Fruit fly (Drosophila melanogaster): ENCODE results near the gene mura.

Gene mura

DNA sequence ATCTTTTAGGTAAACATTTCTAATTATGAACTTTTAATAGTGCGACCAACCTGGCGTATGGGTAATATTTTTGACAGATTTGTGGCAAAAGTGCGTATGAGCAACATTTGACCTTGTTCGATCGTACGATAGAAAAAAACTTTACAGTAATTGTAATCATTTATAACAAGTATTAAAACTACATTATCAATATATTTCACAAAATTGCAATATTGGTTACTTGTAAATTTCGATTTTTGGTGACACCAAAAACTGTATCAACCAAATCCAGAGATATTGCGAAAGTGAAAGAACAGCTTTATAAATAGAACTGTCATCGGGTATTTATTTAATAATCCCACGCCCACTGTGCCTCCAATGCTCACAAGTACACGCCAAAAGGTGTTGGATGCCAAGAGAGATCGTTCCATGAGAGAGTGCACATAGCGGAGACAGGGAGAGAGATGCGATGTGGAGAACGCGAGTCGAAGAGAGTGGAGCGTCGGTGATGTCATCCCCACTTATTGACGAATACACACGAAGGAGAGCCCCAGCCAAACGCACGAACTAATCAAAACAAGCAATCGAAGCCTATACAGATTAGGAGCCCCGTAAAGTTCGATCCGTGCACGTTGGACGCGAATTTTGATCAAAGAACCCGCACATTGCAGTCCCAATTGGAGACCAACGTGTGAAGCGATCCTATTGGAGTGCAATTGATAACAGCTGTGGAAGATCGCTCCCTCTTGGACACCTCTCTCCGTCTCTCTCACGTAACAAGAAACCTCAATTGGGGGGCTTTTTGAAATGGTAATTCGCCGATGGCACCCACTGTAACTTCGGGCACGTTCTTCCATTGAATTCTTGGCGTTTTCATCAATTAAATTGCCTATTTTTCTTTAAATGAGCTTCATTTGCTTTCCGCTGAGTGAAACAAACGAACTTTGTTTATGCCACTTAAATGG lies 18.2 kb downstream of the mura start (continued):
- no peak; the same call in 3 of the 4 replicates for TF ChIP-seq Dll (GFP tag; IDR thresholded peaks at IDR 0.05; ENCODE audit: partially characterized antibody)
- peak; percentile 77 for TF ChIP-seq ara (GFP tag; IDR thresholded peaks at IDR 0.05)
- TF ChIP-seq corto (GFP tag; optimal IDR thresholded peaks at IDR 0.05), result peak; percentile 91
- TF ChIP-seq gfzf (GFP tag; optimal IDR thresholded peaks at IDR 0.05), result peak; percentile 7
- TF ChIP-seq Ptx1 (GFP tag; IDR thresholded peaks at IDR 0.05), result peak; percentile 94
- peak; percentile 92 for TF ChIP-seq CG12071 (GFP tag; optimal IDR thresholded peaks at IDR 0.05)
- TF ChIP-seq br (optimal IDR thresholded peaks at IDR 0.05), result no peak
- TF ChIP-seq Lpt (GFP tag; optimal IDR thresholded peaks at IDR 0.05), result no peak
- TF ChIP-seq Taf1 (GFP tag; IDR thresholded peaks at IDR 0.05), result peak; percentile 85
- TF ChIP-seq wek (GFP tag; optimal IDR thresholded peaks at IDR 0.05), result peak; percentile 62
- peak; percentile 85 for TF ChIP-seq CG2202 (tag; optimal IDR thresholded peaks at IDR 0.05)
- TF ChIP-seq D19A (tag; optimal IDR thresholded peaks at IDR 0.05), result peak; percentile 94
- peak; percentile 97 for TF ChIP-seq HHEX (GFP tag; optimal IDR thresholded peaks at IDR 0.05)
- TF ChIP-seq bab2 (GFP tag; optimal IDR thresholded peaks at IDR 0.05), result peak; percentile 88
- peak; percentile 86 for TF ChIP-seq HmgZ (tag; optimal IDR thresholded peaks at IDR 0.05)
- peak; percentile 92 for TF ChIP-seq tgo (GFP tag; IDR thresholded peaks at IDR 0.05)
- TF ChIP-seq CG12744 (GFP tag; optimal IDR thresholded peaks at IDR 0.05), result peak; percentile 88
- peak; percentile 86 for TF ChIP-seq CG11456 (GFP tag; IDR thresholded peaks at IDR 0.05)
- peak; percentile 98 for TF ChIP-seq nau (GFP tag; optimal IDR thresholded peaks at IDR 0.05)
- TF ChIP-seq CG1233 (GFP tag; optimal IDR thresholded peaks at IDR 0.05), result peak; percentile 96
- TF ChIP-seq dpn (GFP tag; optimal IDR thresholded peaks at IDR 0.05), result peak; percentile 94 to 95
- peak; percentile 70 for TF ChIP-seq ac (GFP tag; optimal IDR thresholded peaks at IDR 0.05)
- TF ChIP-seq ttk (GFP tag; IDR thresholded peaks at IDR 0.05), result peak; percentile 78
- TF ChIP-seq zfh2 (GFP tag; optimal IDR thresholded peaks at IDR 0.05), result peak; percentile 95
- TF ChIP-seq BEAF-32 (GFP tag; optimal IDR thresholded peaks at IDR 0.05), result peak; percentile 11
- peak; percentile 95 for TF ChIP-seq CG14710 (tag; optimal IDR thresholded peaks at IDR 0.05)
- peak; percentile 79; the same call in 2 of the 3 replicates for TF ChIP-seq ase (GFP tag; IDR thresholded peaks at IDR 0.05)
- TF ChIP-seq CG11504 (tag; optimal IDR thresholded peaks at IDR 0.05), result peak; percentile 97
- peak; percentile 85 for TF ChIP-seq croc (GFP tag; conservative IDR thresholded peaks at IDR 0.05)
- peak; percentile 96 for TF ChIP-seq ind (GFP tag; optimal IDR thresholded peaks at IDR 0.05)
- peak; percentile 2 for TF ChIP-seq bigmax (GFP tag; optimal IDR thresholded peaks at IDR 0.05)
- TF ChIP-seq dan (GFP tag; IDR thresholded peaks at IDR 0.05), result peak; percentile 39; the same call in 1 of the 2 replicates
- TF ChIP-seq HmgD (GFP tag; optimal IDR thresholded peaks at IDR 0.05), result peak; percentile 57
- TF ChIP-seq Neu2 (GFP tag; optimal IDR thresholded peaks at IDR 0.05; ENCODE audit: borderline replicate concordance), result peak; percentile 82
- TF ChIP-seq Poxn (GFP tag; IDR thresholded peaks at IDR 0.05), result peak; percentile 75
- TF ChIP-seq fd102C (GFP tag; optimal IDR thresholded peaks at IDR 0.05), result peak; percentile 20
- peak; percentile 47; the same call in 1 of the 2 replicates for TF ChIP-seq peb (GFP tag; IDR thresholded peaks at IDR 0.05)
- peak; percentile 96 for TF ChIP-seq CG11723 (GFP tag; optimal IDR thresholded peaks at IDR 0.05)
- peak; percentile 89 for TF ChIP-seq CG30431 (GFP tag; optimal IDR thresholded peaks at IDR 0.05)
- peak; percentile 98 for TF ChIP-seq CG4328 (GFP tag; optimal IDR thresholded peaks at IDR 0.05)
- peak; percentile 91 for TF ChIP-seq CG9817 (tag; optimal IDR thresholded peaks at IDR 0.05)
- peak; percentile 62; the same call in 1 of the 3 replicates for TF ChIP-seq CG3726 (GFP tag; IDR thresholded peaks at IDR 0.05)
- peak; percentile 94 for TF ChIP-seq CG10274 (GFP tag; optimal IDR thresholded peaks at IDR 0.05)
- TF ChIP-seq stwl (tag; optimal IDR thresholded peaks at IDR 0.05), result no peak
- peak; percentile 90 for TF ChIP-seq Atf-2 (GFP tag; optimal IDR thresholded peaks at IDR 0.05)
- TF ChIP-seq cas (GFP tag; IDR thresholded peaks at IDR 0.05), result peak; percentile 61
- peak; percentile 91 for TF ChIP-seq Drgx (GFP tag; IDR thresholded peaks at IDR 0.05)
- peak; percentile 58 for TF ChIP-seq toy (GFP tag; IDR thresholded peaks at IDR 0.05)
- peak; percentile 99 for TF ChIP-seq CG30403 (GFP tag; optimal IDR thresholded peaks at IDR 0.05)
